Fruit fly (Drosophila melanogaster): ENCODE results near the gene Sap-r.
A peak's percentile ranks its signal among the peaks of the same experiment; 100 is the strongest.

Sap-r gene

DNA sequence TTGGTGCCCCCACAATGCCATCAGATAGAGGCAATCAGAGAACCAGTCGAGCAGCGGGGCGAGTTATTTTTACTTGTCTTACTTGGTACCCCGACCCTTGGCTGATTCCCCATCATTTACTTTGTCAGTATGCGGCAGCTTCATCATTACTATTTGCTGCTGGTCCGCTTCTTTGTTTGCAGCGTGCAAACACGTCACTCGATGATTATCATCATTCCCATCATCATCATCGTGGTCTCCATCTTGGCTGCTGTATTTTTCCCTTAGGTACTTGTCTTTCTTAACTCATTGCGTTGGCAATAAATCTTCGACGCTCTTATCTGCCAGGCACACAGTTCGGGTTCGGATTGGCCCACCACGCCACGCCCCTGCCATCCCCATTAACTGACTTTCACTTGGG, 43.2 kb upstream of the Sap-r start (continued):
- TF ChIP-seq CG15696 (tag; optimal IDR thresholded peaks at IDR 0.05) (peak; percentile 37), Adf1 (GFP tag; IDR thresholded peaks at IDR 0.05) (no peak), vfl (GFP tag; optimal IDR thresholded peaks at IDR 0.05) (no peak), Sox100B (GFP tag; optimal IDR thresholded peaks at IDR 0.05) (peak; percentile 6), unpg (GFP tag; optimal IDR thresholded peaks at IDR 0.05) (no peak), zfh1 (GFP tag; IDR thresholded peaks at IDR 0.05) (no peak), CG14441 (GFP tag; IDR thresholded peaks at IDR 0.05) (no peak), otp (GFP tag; IDR thresholded peaks at IDR 0.05) (0 out of 3 replicates have a peak, but pooled peaks have one; percentile 33), Poxn (GFP tag; IDR thresholded peaks at IDR 0.05) (no peak), peb (GFP tag; IDR thresholded peaks at IDR 0.05) (no peak), CG12219 (GFP tag; optimal IDR thresholded peaks at IDR 0.05) (no peak), CG11456 (GFP tag; IDR thresholded peaks at IDR 0.05) (no peak), CG11093 (GFP tag; IDR thresholded peaks at IDR 0.05) (no peak), p53 (GFP tag; optimal IDR thresholded peaks at IDR 0.05) (no peak), Hr3 (GFP tag; optimal IDR thresholded peaks at IDR 0.05) (no peak), prd (optimal IDR thresholded peaks at IDR 0.05) (no peak), prd (GFP tag; IDR thresholded peaks at IDR 0.05) (no peak), CG32767 (GFP tag; IDR thresholded peaks at IDR 0.05) (no peak), Med (GFP tag) (peak; percentile 63), ac (GFP tag; optimal IDR thresholded peaks at IDR 0.05) (peak; percentile 1), Ssrp (tag; optimal IDR thresholded peaks at IDR 0.05) (no peak), D (optimal IDR thresholded peaks at IDR 0.05) (no peak), D (GFP tag; optimal IDR thresholded peaks at IDR 0.05) (peak; percentile 8), CG9727 (GFP tag; optimal IDR thresholded peaks at IDR 0.05) (peak; percentile 34), CG2120 (GFP tag; optimal IDR thresholded peaks at IDR 0.05) (no peak), mirr (GFP tag; optimal IDR thresholded peaks at IDR 0.05) (no peak), Fer1 (GFP tag; optimal IDR thresholded peaks at IDR 0.05) (no peak), slbo (GFP tag; IDR thresholded peaks at IDR 0.05) (no peak), CG31224 (GFP tag; IDR thresholded peaks at IDR 0.05) (no peak), HmgZ (tag; optimal IDR thresholded peaks at IDR 0.05) (no peak), CG18262 (tag; optimal IDR thresholded peaks at IDR 0.05) (no peak), E2f1 (GFP tag; IDR thresholded peaks at IDR 0.05) (no peak), CG33557 (GFP tag; optimal IDR thresholded peaks at IDR 0.05) (peak; percentile 6), CG7987 (GFP tag; optimal IDR thresholded peaks at IDR 0.05) (no peak), croc (GFP tag; conservative IDR thresholded peaks at IDR 0.05) (no peak), CG11696 (GFP tag; IDR thresholded peaks at IDR 0.05) (no peak), lbe (GFP tag; optimal IDR thresholded peaks at IDR 0.05) (no peak), Deaf1 (tag; optimal IDR thresholded peaks at IDR 0.05) (no peak), cas (GFP tag; IDR thresholded peaks at IDR 0.05) (no peak), CG18599 (GFP tag; optimal IDR thresholded peaks at IDR 0.05) (peak; percentile 16), dmrt11E (tag; optimal IDR thresholded peaks at IDR 0.05) (peak; percentile 32), pan (optimal IDR thresholded peaks at IDR 0.05) (no peak), pan (GFP tag; optimal IDR thresholded peaks at IDR 0.05 in 1 of 2, IDR thresholded peaks at IDR 0.05 in 1 of 2) (no peak), CG2678 (tag; optimal IDR thresholded peaks at IDR 0.05) (peak; percentile 22), CG10543 (GFP tag; optimal IDR thresholded peaks at IDR 0.05) (no peak), schlank (tag; optimal IDR thresholded peaks at IDR 0.05) (no peak), CG1832 (GFP tag; optimal IDR thresholded peaks at IDR 0.05) (no peak), lmd (GFP tag; IDR thresholded peaks at IDR 0.05) (no peak), CG3065 (GFP tag; optimal IDR thresholded peaks at IDR 0.05) (no peak), gsb-n (tag; optimal IDR thresholded peaks at IDR 0.05) (no peak), CG6791 (GFP tag; IDR thresholded peaks at IDR 0.05; ENCODE audit: partially characterized antibody) (no peak), sima (GFP tag; optimal IDR thresholded peaks at IDR 0.05) (no peak), Gsc (GFP tag; IDR thresholded peaks at IDR 0.05) (no peak)
